Fruit fly (Drosophila melanogaster) whole organism, adult: Measurements from ENCODE around the gene CG43248.

ENCODE experiments used
- CG11617 ChIP-seq: fragments of 200-800 bp; sonication (Bioruptor generic); optimal IDR thresholded peaks from 2 replicates; lab custom pipeline; 2017; ENCODE audit warnings: mild to moderate bottlenecking, missing biosample characterization, missing genetic modification reagents, missing genetic modification characterization
- CG14711 ChIP-seq: fragments of 200-800 bp; sonication (Bioruptor generic); optimal IDR thresholded peaks from 2 replicates; lab custom pipeline; 2018; ENCODE audit warnings: missing biosample characterization, mild to moderate bottlenecking, missing genetic modification characterization, moderate library complexity
- CG1620 ChIP-seq: fragments of 200-800 bp; sonication (Bioruptor generic); optimal IDR thresholded peaks from 2 replicates; lab custom pipeline; 2016; ENCODE audit warnings: missing biosample characterization, missing genetic modification characterization
- CG33017 ChIP-seq: fragments of 200-800 bp; sonication (Bioruptor generic); optimal IDR thresholded peaks from 2 replicates; lab custom pipeline; 2018; ENCODE audit warnings: missing biosample characterization, mild to moderate bottlenecking, missing genetic modification characterization, moderate library complexity
- CG5204 ChIP-seq: fragments of 200-800 bp; sonication (Bioruptor generic); optimal IDR thresholded peaks from 2 replicates; lab custom pipeline; 2016; ENCODE audit warnings: missing biosample characterization, missing genetic modification characterization
- CG7045 ChIP-seq: fragments of 200-800 bp; sonication (Bioruptor generic); optimal IDR thresholded peaks from 2 replicates; lab custom pipeline; 2017; ENCODE audit warnings: missing biosample characterization, mild to moderate bottlenecking, missing genetic modification characterization
- CG7101 ChIP-seq: fragments of 200-800 bp; sonication (Bioruptor generic); optimal IDR thresholded peaks from 2 replicates; lab custom pipeline; 2018; ENCODE audit warnings: missing biosample characterization, mild to moderate bottlenecking, missing genetic modification characterization, moderate library complexity
- Hr96 ChIP-seq: fragments of 200-800 bp; sonication (Bioruptor generic); optimal IDR thresholded peaks from 2 replicates; lab custom pipeline; 2016; ENCODE audit warnings: missing biosample characterization, missing genetic modification characterization
- Mnt ChIP-seq: fragments of 200-800 bp; sonication (Bioruptor generic); optimal IDR thresholded peaks from 2 replicates; lab custom pipeline; 2016; ENCODE audit warnings: missing biosample characterization, mild to moderate bottlenecking, missing genetic modification characterization
- bab1 ChIP-seq: fragments of 200-800 bp; sonication (Bioruptor generic); optimal IDR thresholded peaks from 3 replicates; lab custom pipeline; 2019; ENCODE audit warnings: missing biosample characterization, mild to moderate bottlenecking, missing genetic modification characterization, moderate library complexity
- cic ChIP-seq: fragments of 200-800 bp; sonication (Bioruptor generic); optimal IDR thresholded peaks from 2 replicates; lab custom pipeline; 2017; ENCODE audit warnings: missing biosample characterization, mild to moderate bottlenecking, missing genetic modification characterization, moderate library complexity
- cnc ChIP-seq, 2 experiments: fragments of >200 bp; optimal IDR thresholded peaks; 2 replicates each; lab custom pipeline; 2017
- tj ChIP-seq: fragments of 200-800 bp; sonication (Bioruptor generic); optimal IDR thresholded peaks from 3 replicates; lab custom pipeline; 2017; ENCODE audit warnings: missing biosample characterization, mild to moderate bottlenecking, missing genetic modification characterization, moderate library complexity

dm6 chr3L:15509398-15509797, 21.9 kb downstream of the CG43248 start, which contains the start of the genes gdl and gdl-ORF39:
- TF ChIP-seq CG1620: no peak
- TF ChIP-seq tj (GFP tag; lab: Kevin White, UChicago): no peak
- no peak for TF ChIP-seq CG5204 (GFP tag; lab: Kevin White, UChicago)
- peak; percentile 54 for TF ChIP-seq Mnt (GFP tag; lab: Kevin White, UChicago)
- TF ChIP-seq CG7101: no peak
- peak; percentile 54 for TF ChIP-seq bab1 (GFP tag; lab: Kevin White, UChicago)
- TF ChIP-seq CG11617 (GFP tag; lab: Kevin White, UChicago): no peak
- no peak for TF ChIP-seq CG14711
- TF ChIP-seq CG33017 (tag; lab: Kevin White, UChicago): no peak
- TF ChIP-seq Hr96 (GFP tag; lab: Kevin White, UChicago): no peak
- TF ChIP-seq CG7045 (GFP tag; lab: Kevin White, UChicago): no peak
- no peak for TF ChIP-seq cnc (optimal IDR thresholded peaks at IDR 0.05; lab: Kevin White, UChicago)
- no peak for TF ChIP-seq cic (GFP tag; lab: Kevin White, UChicago)
